Worm (Caenorhabditis elegans): ENCODE results near the gene pmk-2.

DNA sequence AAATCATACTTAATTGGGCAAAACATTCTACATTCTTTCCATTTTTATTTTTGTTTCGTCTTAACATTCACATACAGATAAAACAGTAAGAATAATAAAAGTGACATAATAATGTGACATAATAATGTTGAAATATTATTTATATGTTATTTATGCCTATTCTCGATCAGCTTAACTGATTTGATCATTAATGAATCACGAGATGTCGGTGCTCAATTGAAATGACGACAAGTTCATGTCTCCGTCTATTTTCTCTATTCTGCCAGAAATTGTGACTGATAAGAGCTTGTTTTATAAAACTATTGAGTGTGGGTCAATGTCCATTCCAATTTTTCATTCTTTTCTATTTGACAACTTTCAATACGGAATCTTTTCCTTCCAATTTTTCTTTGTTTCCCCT is 8.4 kb downstream of the pmk-2 start:
- no peak for TF ChIP-seq klf-2 (GFP tag; conservative IDR thresholded peaks at IDR 0.05)
- TF ChIP-seq cog-1 (tag; optimal IDR thresholded peaks at IDR 0.05), result no peak
- no peak for TF ChIP-seq ref-1 (GFP tag; conservative IDR thresholded peaks at IDR 0.05)
- no peak for TF ChIP-seq flt-1 (GFP tag; IDR thresholded peaks at IDR 0.05)
- TF ChIP-seq ztf-29 (GFP tag; IDR thresholded peaks at IDR 0.05), result no peak

All from whole organism, midembryonic.